Worm (Caenorhabditis elegans) whole organism, young adult: ENCODE results near the gene hut-1.

Experiments
- B0035.1 ChIP-seq: sonication (generic microtip); optimal IDR thresholded peaks from 2 replicates; lab custom pipeline; 2016; ENCODE audit warnings: missing genetic modification characterization, mild to moderate bottlenecking, missing compliant biosample characterization, missing genotype, missing genetic modification reagents
- B0336.3 ChIP-seq: fragments of 200-800 bp; sonication (Bioruptor generic); IDR thresholded peaks from 2 replicates; pipeline ENCODE4 v1.3.6; 2022; ENCODE audit warnings: missing genetic modification characterization, missing compliant biosample characterization
- C17E4.6 ChIP-seq: fragments of 200-800 bp; sonication (Bioruptor generic); IDR thresholded peaks from 2 replicates; pipeline ENCODE4 v1.3.6; 2022; ENCODE audit warnings: missing genetic modification reagents, missing genetic modification characterization, missing compliant biosample characterization
- D2030.7 ChIP-seq: fragments of 200-800 bp; sonication (Bioruptor generic); IDR thresholded peaks from 2 replicates; pipeline ENCODE4 v1.3.6; 2022; ENCODE audit warnings: missing genetic modification reagents, missing genetic modification characterization, missing compliant biosample characterization
- F37B4.10 ChIP-seq: fragments of 200-800 bp; sonication (Bioruptor generic); IDR thresholded peaks from 2 replicates; pipeline ENCODE4 v1.3.6; 2022; ENCODE audit warnings: missing genetic modification characterization, missing compliant biosample characterization
- F39B2.1 ChIP-seq: fragments of 200-800 bp; sonication (Bioruptor generic); IDR thresholded peaks from 2 replicates; pipeline ENCODE4 v1.3.6; 2022; ENCODE audit warnings: missing genetic modification reagents, missing genetic modification characterization, missing compliant biosample characterization
- F55B11.4 ChIP-seq: sonication (generic microtip); optimal IDR thresholded peaks from 2 replicates; lab custom pipeline; 2016; ENCODE audit warnings: missing compliant biosample characterization, missing genetic modification characterization, borderline replicate concordance; ENCODE audit not compliant: insufficient read depth
- F57A8.1 ChIP-seq: fragments of 200-800 bp; sonication (Bioruptor generic); optimal IDR thresholded peaks from 2 replicates; lab custom pipeline; 2018; ENCODE audit warnings: mild to moderate bottlenecking, missing genetic modification characterization, moderate library complexity, missing compliant biosample characterization
- K12H6.12 ChIP-seq: fragments of 200-800 bp; sonication (Bioruptor generic); optimal IDR thresholded peaks from 2 replicates; lab custom pipeline; 2018; ENCODE audit warnings: mild to moderate bottlenecking, missing genetic modification characterization, missing compliant biosample characterization
- Y53F4B.3 ChIP-seq: fragments of 200-800 bp; sonication (Bioruptor generic); IDR thresholded peaks from 2 replicates; pipeline ENCODE4 v1.3.6; 2022; ENCODE audit warnings: missing genetic modification reagents, missing genetic modification characterization, missing compliant biosample characterization
- Y53G8AR.9 ChIP-seq: fragments of 200-800 bp; sonication (Bioruptor generic); conservative IDR thresholded peaks from 2 replicates; pipeline ENCODE4 v1.3.6; 2022; ENCODE audit warnings: missing genetic modification reagents, missing genetic modification characterization, missing compliant biosample characterization
- Y56A3A.18 ChIP-seq: fragments of 200-800 bp; sonication (Bioruptor generic); IDR thresholded peaks from 2 replicates; pipeline ENCODE4 v1.3.6; 2022; ENCODE audit warnings: missing genetic modification reagents, missing genetic modification characterization, missing compliant biosample characterization
- attf-5 ChIP-seq: fragments of 200-800 bp; sonication (Bioruptor generic); optimal IDR thresholded peaks from 2 replicates; lab custom pipeline; 2018; ENCODE audit warnings: mild to moderate bottlenecking, missing genetic modification characterization, missing compliant biosample characterization
- cebp-1 ChIP-seq, 2 experiments: fragments of 200-800 bp in 1 of 2; sonication (Bioruptor generic) in 1 of 2; sonication (generic microtip) in 1 of 2; IDR thresholded peaks in 1 of 2; optimal IDR thresholded peaks in 1 of 2; 2 replicates each; pipeline versions ENCODE4 v1.3.6 to Lab custom; 2017 to 2022; ENCODE audit warnings: missing compliant biosample characterization in 2 of 2, missing genetic modification characterization in 2 of 2, mild to moderate bottlenecking in 1 of 2, missing genetic modification reagents in 1 of 2, moderate library complexity in 1 of 2
- cebp-2 ChIP-seq: fragments of 200-800 bp; sonication (Bioruptor generic); IDR thresholded peaks from 2 replicates; pipeline ENCODE4 v1.3.6; 2022; ENCODE audit warnings: missing genetic modification characterization, missing compliant biosample characterization
- ceh-100 ChIP-seq: fragments of 200-800 bp; sonication (Bioruptor generic); IDR thresholded peaks from 2 replicates; pipeline ENCODE4 v1.3.6; 2022; ENCODE audit warnings: missing genetic modification reagents, missing genetic modification characterization, missing compliant biosample characterization
- ceh-79 ChIP-seq: sonication (generic microtip); optimal IDR thresholded peaks from 2 replicates; lab custom pipeline; 2017; ENCODE audit warnings: mild to moderate bottlenecking, missing genetic modification characterization, missing compliant biosample characterization
- ets-4 ChIP-seq: fragments of 200-800 bp; sonication (Bioruptor generic); optimal IDR thresholded peaks from 2 replicates; lab custom pipeline; 2018; ENCODE audit warnings: mild to moderate bottlenecking, missing genetic modification characterization, missing compliant biosample characterization
- fkh-3 ChIP-seq: sonication (generic microtip); optimal IDR thresholded peaks from 2 replicates; lab custom pipeline; 2016; ENCODE audit warnings: mild to moderate bottlenecking, missing genetic modification characterization, missing compliant biosample characterization
- hlh-26 ChIP-seq: fragments of 200-800 bp; sonication (Bioruptor generic); conservative IDR thresholded peaks from 2 replicates; pipeline ENCODE4 v1.3.6; 2022; ENCODE audit warnings: missing genetic modification reagents, missing genetic modification characterization, missing compliant biosample characterization
- hmg-1.2 ChIP-seq: fragments of 200-800 bp; sonication (Bioruptor generic); IDR thresholded peaks from 2 replicates; pipeline ENCODE4 v1.3.6; 2022; ENCODE audit warnings: missing genetic modification reagents, missing genetic modification characterization, missing compliant biosample characterization
- hrde-1 ChIP-seq: sonication (generic microtip); optimal IDR thresholded peaks from 2 replicates; lab custom pipeline; 2016; ENCODE audit warnings: missing genetic modification characterization, mild to moderate bottlenecking, missing compliant biosample characterization, moderate library complexity, missing genotype, missing genetic modification reagents, borderline replicate concordance
- hsf-1 ChIP-seq: fragments of 200-800 bp; sonication (Bioruptor generic); IDR thresholded peaks from 2 replicates; pipeline ENCODE4 v1.3.6; 2022; ENCODE audit warnings: missing genetic modification reagents, missing genetic modification characterization, missing compliant biosample characterization
- lin-54 ChIP-seq: fragments of 200-800 bp; sonication (Bioruptor generic); optimal IDR thresholded peaks from 2 replicates; lab custom pipeline; 2018; ENCODE audit warnings: mild to moderate bottlenecking, missing genetic modification characterization, missing compliant biosample characterization
- lir-1 ChIP-seq: fragments of 200-800 bp; sonication (Bioruptor generic); conservative IDR thresholded peaks from 2 replicates; pipeline ENCODE4 v1.3.6; 2022; ENCODE audit warnings: missing genetic modification reagents, missing genetic modification characterization, missing compliant biosample characterization
- madf-3 ChIP-seq: fragments of 200-800 bp; sonication (Bioruptor generic); IDR thresholded peaks from 2 replicates; pipeline ENCODE4 v1.3.6; 2022; ENCODE audit warnings: missing genetic modification reagents, missing genetic modification characterization, missing compliant biosample characterization
- mel-28 ChIP-seq: sonication (generic microtip); optimal IDR thresholded peaks from 2 replicates; lab custom pipeline; 2016; ENCODE audit warnings: borderline replicate concordance, mild to moderate bottlenecking, missing genetic modification characterization, missing compliant biosample characterization
- nfya-1 ChIP-seq: sonication (generic microtip); optimal IDR thresholded peaks from 2 replicates; lab custom pipeline; 2017; ENCODE audit warnings: antibody characterized with exemption, missing compliant biosample characterization, missing genetic modification characterization, borderline replicate concordance; ENCODE audit not compliant: insufficient read depth
- nhr-120 ChIP-seq: fragments of 200-800 bp; sonication (Bioruptor generic); IDR thresholded peaks from 2 replicates; pipeline ENCODE4 v1.3.6; 2022; ENCODE audit warnings: missing genetic modification characterization, missing compliant biosample characterization
- nhr-179 ChIP-seq: sonication (generic microtip); optimal IDR thresholded peaks from 2 replicates; lab custom pipeline; 2016; ENCODE audit warnings: mild to moderate bottlenecking, missing genetic modification characterization, missing compliant biosample characterization
- nhr-80 ChIP-seq: sonication (generic microtip); optimal IDR thresholded peaks from 2 replicates; lab custom pipeline; 2016; ENCODE audit warnings: missing genetic modification characterization, missing compliant biosample characterization
- pbrm-1 ChIP-seq: fragments of 200-800 bp; sonication (Bioruptor generic); IDR thresholded peaks from 2 replicates; pipeline ENCODE4 v1.3.6; 2022; ENCODE audit warnings: missing genetic modification reagents, missing genetic modification characterization, missing compliant biosample characterization
- rcor-1 ChIP-seq: fragments of 200-800 bp; sonication (Bioruptor generic); IDR thresholded peaks from 2 replicates; pipeline ENCODE4 v1.3.6; 2022; ENCODE audit warnings: missing genetic modification reagents, missing genetic modification characterization, missing compliant biosample characterization
- repo-1 ChIP-seq: sonication (generic microtip); optimal IDR thresholded peaks from 2 replicates; lab custom pipeline; 2017; ENCODE audit warnings: mild to moderate bottlenecking, missing genetic modification characterization, missing compliant biosample characterization
- sea-2 ChIP-seq: fragments of 200-800 bp; sonication (Bioruptor generic); IDR thresholded peaks from 2 replicates; pipeline ENCODE4 v1.3.6; 2022; ENCODE audit warnings: missing genetic modification characterization, missing compliant biosample characterization
- snpc-1.1 ChIP-seq: sonication (generic microtip); optimal IDR thresholded peaks from 2 replicates; lab custom pipeline; 2017; ENCODE audit warnings: missing genetic modification characterization, mild to moderate bottlenecking, missing compliant biosample characterization, antibody characterized with exemption, moderate library complexity, missing genotype, missing genetic modification reagents; ENCODE audit not compliant: insufficient read depth
- snpc-3.4 ChIP-seq: sonication (generic microtip); optimal IDR thresholded peaks from 2 replicates; lab custom pipeline; 2017; ENCODE audit warnings: missing genetic modification characterization, mild to moderate bottlenecking, missing compliant biosample characterization, antibody characterized with exemption, moderate library complexity, missing genotype, missing genetic modification reagents
- sptf-2 ChIP-seq: fragments of 200-800 bp; sonication (Bioruptor generic); optimal IDR thresholded peaks from 2 replicates; lab custom pipeline; 2018; ENCODE audit warnings: mild to moderate bottlenecking, missing genetic modification characterization, missing compliant biosample characterization
- ztf-18 ChIP-seq: sonication (generic microtip); optimal IDR thresholded peaks from 2 replicates; lab custom pipeline; 2016; ENCODE audit warnings: missing genotype, mild to moderate bottlenecking, missing genetic modification characterization, missing compliant biosample characterization
- ztf-22 ChIP-seq: fragments of 200-800 bp; sonication (Bioruptor generic); optimal IDR thresholded peaks from 2 replicates; lab custom pipeline; 2018; ENCODE audit warnings: mild to moderate bottlenecking, missing genetic modification characterization, moderate library complexity, missing compliant biosample characterization

The hut-1 gene

DNA sequence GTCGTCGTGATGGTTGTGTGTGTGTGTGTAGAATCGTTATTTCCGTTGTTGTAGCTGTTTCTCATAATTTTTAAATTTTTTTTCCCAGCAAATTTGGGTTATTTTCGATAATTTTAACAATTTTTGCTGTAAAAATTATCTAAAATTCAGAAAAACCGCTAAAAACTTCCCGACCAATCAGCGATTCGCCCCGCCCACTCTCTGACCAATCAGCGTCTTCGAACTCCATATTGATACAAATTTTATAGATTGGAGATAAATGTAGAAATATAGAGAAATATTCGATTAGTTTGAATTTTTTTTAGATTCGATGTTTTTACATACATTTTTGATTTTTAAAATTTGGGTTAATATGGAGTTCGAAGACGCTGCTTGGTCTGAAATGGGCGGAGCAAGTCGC lies 13.8 kb upstream of the hut-1 start:
- TF ChIP-seq hlh-26 (GFP tag; lab: Robert Waterston, UW): no peak
- no peak for TF ChIP-seq fkh-3
- no peak for TF ChIP-seq Y53F4B.3 (GFP tag; lab: Robert Waterston, UW)
- TF ChIP-seq attf-5: no peak
- no peak for TF ChIP-seq nhr-120
- no peak for TF ChIP-seq lin-54 (GFP tag; lab: Kevin White, UChicago)
- no peak for TF ChIP-seq nhr-179 (tag; lab: Kevin White, UChicago)
- no peak for TF ChIP-seq B0336.3 (GFP tag; lab: Robert Waterston, UW)
- no peak for TF ChIP-seq B0035.1 (tag; lab: Kevin White, UChicago)
- TF ChIP-seq F55B11.4 (tag; lab: Kevin White, UChicago): no peak
- no peak for TF ChIP-seq hmg-1.2 (GFP tag; lab: Robert Waterston, UW)
- no peak for TF ChIP-seq pbrm-1 (GFP tag; lab: Robert Waterston, UW)
- TF ChIP-seq cebp-2 (GFP tag; lab: Robert Waterston, UW): no peak
- TF ChIP-seq F39B2.1 (GFP tag; lab: Robert Waterston, UW): no peak

DNA sequence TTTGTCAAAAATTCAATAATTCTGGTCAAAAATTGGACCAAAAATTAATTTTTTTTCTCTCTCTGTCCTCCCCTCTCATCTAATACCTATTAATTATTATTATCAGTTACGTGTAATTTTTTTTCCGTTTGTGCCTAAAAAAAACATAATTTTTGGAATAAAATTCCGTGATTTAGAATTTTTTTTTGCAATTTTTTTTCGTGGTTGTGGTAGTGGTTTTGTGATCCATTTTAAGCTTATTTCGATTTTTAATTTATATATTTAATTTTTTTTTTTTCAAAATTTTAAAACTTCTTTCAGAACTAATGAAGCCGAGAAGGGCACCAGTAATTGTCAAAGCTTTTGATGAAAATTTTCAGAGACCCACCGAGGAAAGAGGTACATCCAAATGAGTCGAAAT lies 12.2 kb upstream of the hut-1 start, which contains the start of gene sas-1:
Gene sas-1, plus strand, starts transcription at position 301 of the 400 bp plus-strand sequence.
- no peak for TF ChIP-seq hmg-1.2 (GFP tag; lab: Robert Waterston, UW)
- TF ChIP-seq C17E4.6: no peak
- TF ChIP-seq ztf-18 (tag; lab: Kevin White, UChicago): no peak
- TF ChIP-seq sea-2: no peak
- TF ChIP-seq repo-1 (tag; lab: Kevin White, UChicago): no peak
- TF ChIP-seq nfya-1 (tag; lab: Kevin White, UChicago): no peak
- no peak for TF ChIP-seq F37B4.10 (GFP tag; lab: Robert Waterston, UW)
- TF ChIP-seq Y53G8AR.9 (GFP tag; lab: Robert Waterston, UW): no peak
- TF ChIP-seq rcor-1 (GFP tag; lab: Robert Waterston, UW): no peak
- TF ChIP-seq, all 124 proteins: peak for 0

DNA sequence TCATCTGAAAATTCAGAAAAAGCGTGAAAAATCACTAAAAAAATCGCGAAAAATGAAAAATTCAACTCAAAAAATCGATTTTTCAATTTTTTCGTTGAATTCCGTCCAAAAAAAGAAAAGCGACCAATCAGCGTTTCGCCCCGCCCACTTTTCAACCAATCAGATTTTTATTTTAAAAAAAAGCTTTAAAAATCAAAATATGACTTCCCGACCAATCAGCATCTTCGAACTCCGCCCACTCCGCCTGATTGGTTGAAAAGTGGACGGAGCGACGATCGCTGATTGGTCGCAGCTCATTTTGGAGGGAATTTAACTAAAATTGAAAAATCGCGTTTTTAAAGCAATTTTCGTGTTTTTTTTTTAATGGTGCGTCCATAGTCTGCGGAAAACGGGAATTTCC lies 9.0 kb upstream of the hut-1 start:
- TF ChIP-seq nhr-120: no peak
- no peak for TF ChIP-seq F57A8.1 (GFP tag; lab: Kevin White, UChicago)
- no peak for TF ChIP-seq D2030.7 (GFP tag; lab: Robert Waterston, UW)
- TF ChIP-seq madf-3 (GFP tag; lab: Robert Waterston, UW): no peak
- TF ChIP-seq lin-54 (GFP tag; lab: Kevin White, UChicago): no peak
- no peak for TF ChIP-seq ceh-100 (GFP tag; lab: Robert Waterston, UW)
- TF ChIP-seq lir-1 (GFP tag; lab: Robert Waterston, UW): no peak
- TF ChIP-seq snpc-1.1 (tag; lab: Kevin White, UChicago): no peak
- TF ChIP-seq ztf-22 (GFP tag; lab: Kevin White, UChicago): no peak

DNA sequence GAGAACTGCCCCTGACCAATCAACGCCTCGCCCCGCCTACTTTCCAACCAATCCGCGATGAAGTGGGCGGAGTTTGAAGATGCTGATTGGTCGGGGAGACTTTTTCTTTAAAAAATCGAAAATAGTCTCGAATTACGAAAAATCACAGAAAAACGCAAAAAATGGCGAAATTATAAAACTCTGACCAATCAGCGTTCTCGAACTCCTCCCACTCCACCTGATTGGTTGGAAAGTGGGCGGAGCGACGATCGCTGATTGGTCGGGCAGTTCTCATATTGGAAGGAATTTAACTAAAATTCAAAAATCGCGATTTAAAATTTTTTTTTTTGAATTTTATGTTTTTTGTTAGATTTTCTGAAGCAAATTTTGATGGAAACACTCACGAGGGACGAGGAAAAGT lies 8.1 kb upstream of the hut-1 start:
- no peak for TF ChIP-seq Y56A3A.18 (GFP tag; lab: Robert Waterston, UW)
- TF ChIP-seq cebp-1 (GFP tag; IDR thresholded peaks at IDR 0.05; lab: Robert Waterston, UW): no peak
- no peak for TF ChIP-seq cebp-1 (tag; optimal IDR thresholded peaks at IDR 0.05; lab: Kevin White, UChicago)

DNA sequence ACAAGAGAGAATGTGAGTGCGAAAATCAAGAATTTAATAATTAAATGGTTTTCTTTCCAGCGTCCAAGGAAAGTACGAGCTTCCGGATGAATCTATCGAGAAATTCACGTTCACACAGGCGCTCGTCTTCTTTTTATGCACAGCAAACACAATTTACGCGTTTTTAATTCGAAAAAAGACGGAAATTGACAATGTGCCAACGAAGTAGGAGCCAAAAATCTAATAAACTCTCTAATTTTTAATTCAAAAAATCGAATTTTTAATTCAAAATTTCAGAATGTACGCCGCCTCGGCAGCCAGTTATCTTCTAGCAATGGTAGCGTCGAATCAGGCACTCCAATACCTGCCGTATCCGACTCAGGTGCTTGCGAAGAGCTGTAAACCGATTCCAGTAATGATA lies 322 bp downstream of the hut-1 start:
- no peak for TF ChIP-seq repo-1 (tag; lab: Kevin White, UChicago)
- TF ChIP-seq ets-4 (GFP tag; lab: Kevin White, UChicago): no peak
- TF ChIP-seq mel-28 (tag; lab: Kevin White, UChicago): no peak
- TF ChIP-seq K12H6.12 (tag; lab: Kevin White, UChicago): no peak
- no peak for TF ChIP-seq hsf-1 (GFP tag; lab: Robert Waterston, UW)
- no peak for TF ChIP-seq cebp-1 (GFP tag; IDR thresholded peaks at IDR 0.05; lab: Robert Waterston, UW)
- TF ChIP-seq cebp-1 (tag; optimal IDR thresholded peaks at IDR 0.05; lab: Kevin White, UChicago): no peak
- no peak for TF ChIP-seq hrde-1 (tag; lab: Kevin White, UChicago)
- no peak for TF ChIP-seq nhr-80 (tag; lab: Kevin White, UChicago)
- no peak for TF ChIP-seq ceh-79 (tag; lab: Kevin White, UChicago)
- no peak for TF ChIP-seq nhr-120
- TF ChIP-seq sptf-2 (GFP tag; lab: Kevin White, UChicago): no peak
- TF ChIP-seq snpc-3.4 (tag; lab: Kevin White, UChicago): no peak
- TF ChIP-seq ztf-22 (GFP tag; lab: Kevin White, UChicago): no peak
